Fruit fly (Drosophila melanogaster) whole organism, wandering third instar larva: ENCODE data around the gene Syx4.
A peak's percentile ranks its signal among the peaks of the same experiment; 100 is the strongest.

Source experiments
- Abd-B ChIP-seq: fragments of >200 bp; optimal IDR thresholded peaks from 2 replicates; lab custom pipeline; 2017; ENCODE audit warnings: missing biosample characterization, missing genetic modification characterization
- CG32264 ChIP-seq: fragments of 200-800 bp; sonication (Bioruptor generic); optimal IDR thresholded peaks from 2 replicates; lab custom pipeline; 2016; ENCODE audit warnings: missing biosample characterization, missing genetic modification characterization
- CG9705 ChIP-seq: fragments of 200-800 bp; sonication (Bioruptor generic); optimal IDR thresholded peaks from 2 replicates; lab custom pipeline; 2018; ENCODE audit warnings: missing biosample characterization, mild to moderate bottlenecking, missing genetic modification characterization
- CrebA ChIP-seq: fragments of 200-800 bp; sonication (Bioruptor generic); optimal IDR thresholded peaks from 2 replicates; lab custom pipeline; 2016; ENCODE audit warnings: missing biosample characterization, mild to moderate bottlenecking, missing genetic modification characterization, borderline replicate concordance
- Dfd ChIP-seq: fragments of >200 bp; optimal IDR thresholded peaks from 2 replicates; lab custom pipeline; 2017; ENCODE audit warnings: missing biosample characterization, missing genetic modification characterization
- GATAd ChIP-seq: sonication (Bioruptor generic); optimal IDR thresholded peaks from 2 replicates; lab custom pipeline; 2016; ENCODE audit warnings: missing biosample characterization, missing genetic modification characterization
- HLH106 ChIP-seq: fragments of 200-800 bp; optimal IDR thresholded peaks from 3 replicates; lab custom pipeline; 2019; ENCODE audit warnings: missing biosample characterization, mild to moderate bottlenecking, missing genetic modification characterization, moderate library complexity
- Hnf4 ChIP-seq: fragments of 200-800 bp; sonication (Bioruptor generic); optimal IDR thresholded peaks from 2 replicates; lab custom pipeline; 2016; ENCODE audit warnings: missing biosample characterization, mild to moderate bottlenecking, missing genetic modification characterization
- Hr78 ChIP-seq: fragments of >200 bp; optimal IDR thresholded peaks from 2 replicates; lab custom pipeline; 2017; ENCODE audit warnings: missing biosample characterization, missing genetic modification characterization
- Hr83 ChIP-seq: fragments of 200-300 bp; sonication (Bioruptor generic); optimal IDR thresholded peaks from 2 replicates; lab custom pipeline; 2016; ENCODE audit warnings: missing biosample characterization, mild to moderate bottlenecking, missing genetic modification characterization, moderate library complexity; ENCODE audit not compliant: poor library complexity, severe bottlenecking
- Jra ChIP-seq: sonication (Bioruptor generic); optimal IDR thresholded peaks from 2 replicates; lab custom pipeline; 2016; ENCODE audit warnings: missing biosample characterization, missing genetic modification characterization
- Mio ChIP-seq: sonication (Bioruptor generic); optimal IDR thresholded peaks from 2 replicates; lab custom pipeline; 2016; ENCODE audit warnings: missing biosample characterization, missing genetic modification characterization
- Myc ChIP-seq: fragments of >200 bp; optimal IDR thresholded peaks from 2 replicates; lab custom pipeline; 2017
- N ChIP-seq: fragments of >200 bp; optimal IDR thresholded peaks from 2 replicates; lab custom pipeline; 2018; ENCODE audit warnings: missing biosample characterization, missing external identifiers, missing genetic modification characterization
- OdsH ChIP-seq: fragments of 200-800 bp; sonication (Bioruptor generic); optimal IDR thresholded peaks from 2 replicates; lab custom pipeline; 2016; ENCODE audit warnings: missing biosample characterization, mild to moderate bottlenecking, missing genetic modification characterization
- Rel ChIP-seq, 2 experiments: fragments of 200-800 bp; sonication (Bioruptor generic) in 1 of 2; optimal IDR thresholded peaks; 2 replicates in 1 of 2; 3 replicates in 1 of 2; lab custom pipeline; 2016 to 2019; ENCODE audit warnings: mild to moderate bottlenecking in 2 of 2, missing biosample characterization in 2 of 2, missing genetic modification characterization in 2 of 2, moderate library complexity in 1 of 2
- Sp1 ChIP-seq: fragments of 200-800 bp; sonication (Bioruptor generic); optimal IDR thresholded peaks from 3 replicates; lab custom pipeline; 2019; ENCODE audit warnings: missing biosample characterization, mild to moderate bottlenecking, missing genetic modification characterization, moderate library complexity
- br ChIP-seq: fragments of 200-800 bp; sonication (Bioruptor generic); optimal IDR thresholded peaks from 2 replicates; lab custom pipeline; 2016; ENCODE audit warnings: missing biosample characterization, missing genetic modification characterization
- brk ChIP-seq: fragments of 200-800 bp; sonication (Bioruptor generic); optimal IDR thresholded peaks from 2 replicates; lab custom pipeline; 2016; ENCODE audit warnings: missing biosample characterization, mild to moderate bottlenecking, missing genetic modification characterization
- dmrt93B ChIP-seq: fragments of 200-800 bp; sonication (Bioruptor generic); optimal IDR thresholded peaks from 2 replicates; lab custom pipeline; 2018; ENCODE audit warnings: missing biosample characterization, mild to moderate bottlenecking, missing genetic modification characterization
- dsf ChIP-seq: sonication (Bioruptor generic); optimal IDR thresholded peaks from 2 replicates; lab custom pipeline; 2016; ENCODE audit warnings: missing biosample characterization, missing genetic modification characterization, borderline replicate concordance
- ey ChIP-seq: fragments of 200-800 bp; sonication (Bioruptor generic); optimal IDR thresholded peaks from 2 replicates; lab custom pipeline; 2016; ENCODE audit warnings: missing biosample characterization, missing genetic modification characterization
- foxo ChIP-seq, 2 experiments: fragments of 200-800 bp; sonication (Bioruptor generic); optimal IDR thresholded peaks; 2 replicates in 1 of 2; 3 replicates in 1 of 2; lab custom pipeline; 2016 to 2017; ENCODE audit warnings: missing biosample characterization in 2 of 2, missing genetic modification characterization in 2 of 2
- fru ChIP-seq: fragments of 200-800 bp; sonication (Bioruptor generic); optimal IDR thresholded peaks from 3 replicates; lab custom pipeline; 2016; ENCODE audit warnings: missing biosample characterization, mild to moderate bottlenecking, missing genetic modification characterization
- h ChIP-seq: fragments of 200-800 bp; sonication (Bioruptor generic); optimal IDR thresholded peaks from 3 replicates; lab custom pipeline; 2016; ENCODE audit warnings: missing biosample characterization, mild to moderate bottlenecking, missing genetic modification characterization
- jim ChIP-seq: fragments of 175-275, 200-325 bp; sonication (Bioruptor generic); optimal IDR thresholded peaks from 2 replicates; lab custom pipeline; 2016; ENCODE audit warnings: missing biosample characterization, mild to moderate bottlenecking, missing genetic modification characterization
- lola ChIP-seq: fragments of >200 bp; optimal IDR thresholded peaks from 2 replicates; lab custom pipeline; 2017; ENCODE audit warnings: missing biosample characterization, missing genetic modification characterization
- pan ChIP-seq: fragments of >200 bp; optimal IDR thresholded peaks from 2 replicates; lab custom pipeline; 2017
- psq ChIP-seq: fragments of 200-800 bp; sonication (Bioruptor generic); optimal IDR thresholded peaks from 3 replicates; lab custom pipeline; 2017; ENCODE audit warnings: missing biosample characterization, mild to moderate bottlenecking, missing genetic modification characterization, moderate library complexity
- rgr ChIP-seq: fragments of 200-800 bp; sonication (Bioruptor generic); optimal IDR thresholded peaks from 3 replicates; lab custom pipeline; 2016; ENCODE audit warnings: missing biosample characterization, mild to moderate bottlenecking, missing genetic modification characterization
- sage ChIP-seq: fragments of 200-800 bp; sonication (Bioruptor generic); optimal IDR thresholded peaks from 2 replicates; lab custom pipeline; 2016; ENCODE audit warnings: missing biosample characterization, mild to moderate bottlenecking, missing genetic modification characterization
- sv ChIP-seq: fragments of 200-800 bp; sonication (Bioruptor generic); optimal IDR thresholded peaks from 3 replicates; lab custom pipeline; 2016; ENCODE audit warnings: missing biosample characterization, missing genetic modification characterization
- tai ChIP-seq: sonication (Bioruptor generic); optimal IDR thresholded peaks from 2 replicates; lab custom pipeline; 2016; ENCODE audit warnings: missing biosample characterization, missing genetic modification characterization
- usp ChIP-seq: fragments of >200 bp; optimal IDR thresholded peaks from 2 replicates; lab custom pipeline; 2017; ENCODE audit warnings: missing biosample characterization, missing genetic modification characterization
- woc ChIP-seq: sonication (Bioruptor generic); optimal IDR thresholded peaks from 2 replicates; lab custom pipeline; 2016; ENCODE audit warnings: missing biosample characterization, mild to moderate bottlenecking, missing genetic modification characterization

Syx4 gene

dm6 chrX:2786553-2787118 lies 42.8 kb upstream of the Syx4 start (continued):
- no peak for TF ChIP-seq Abd-B
- TF ChIP-seq CG9705 (GFP tag; lab: Kevin White, UChicago) = peak; percentile 72
- no peak for TF ChIP-seq usp (GFP tag; lab: Kevin White, UChicago)
- peak; percentile 89 for TF ChIP-seq br (GFP tag; lab: Kevin White, UChicago)
- TF ChIP-seq foxo (GFP tag; optimal IDR thresholded peaks at IDR 0.05; lab: Kevin White, UChicago) = peak; percentile 80 to 95
- TF ChIP-seq Hnf4 (GFP tag; lab: Kevin White, UChicago) = peak; percentile 91
- TF ChIP-seq psq (GFP tag; lab: Kevin White, UChicago) = peak; percentile 72
- TF ChIP-seq Rel (GFP tag; optimal IDR thresholded peaks at IDR 0.05; lab: Kevin White, UChicago) = peak; percentile 67
- TF ChIP-seq Rel (tag; optimal IDR thresholded peaks at IDR 0.05; lab: Kevin White, UChicago) = peak; percentile 19

dm6 chrX:2765440-2765839 lies 21.6 kb upstream of the Syx4 start:
- no peak for TF ChIP-seq Hr78 (GFP tag; lab: Kevin White, UChicago)
- no peak for TF ChIP-seq GATAd (GFP tag; lab: Kevin White, UChicago)
- TF ChIP-seq sv (GFP tag; lab: Kevin White, UChicago) = no peak
- TF ChIP-seq Myc = no peak
- no peak for TF ChIP-seq h (GFP tag; lab: Kevin White, UChicago)
- no peak for TF ChIP-seq tai

dm6 chrX:2761198-2761597 lies 17.3 kb upstream of the Syx4 start:
- TF ChIP-seq dsf (GFP tag; lab: Kevin White, UChicago) (no peak), psq (GFP tag; lab: Kevin White, UChicago) (no peak), Rel (GFP tag; optimal IDR thresholded peaks at IDR 0.05; lab: Kevin White, UChicago) (no peak), Rel (tag; optimal IDR thresholded peaks at IDR 0.05; lab: Kevin White, UChicago) (no peak), OdsH (no peak), Sp1 (GFP tag; lab: Kevin White, UChicago) (no peak)

dm6 chrX:2757400-2757799 lies 13.5 kb upstream of the Syx4 start:
- no peak for TF ChIP-seq Rel (GFP tag; optimal IDR thresholded peaks at IDR 0.05; lab: Kevin White, UChicago)
- TF ChIP-seq Rel (tag; optimal IDR thresholded peaks at IDR 0.05; lab: Kevin White, UChicago) = no peak
- no peak for TF ChIP-seq psq (GFP tag; lab: Kevin White, UChicago)
- no peak for TF ChIP-seq CrebA (GFP tag; lab: Kevin White, UChicago)
- TF ChIP-seq pan (lab: Kevin White, UChicago) = no peak
- TF ChIP-seq Myc = no peak
- no peak for TF ChIP-seq Hnf4 (GFP tag; lab: Kevin White, UChicago)
- no peak for TF ChIP-seq ey (GFP tag; lab: Kevin White, UChicago)
- TF ChIP-seq Hr83 (GFP tag; lab: Kevin White, UChicago) = no peak
- TF ChIP-seq GATAd (GFP tag; lab: Kevin White, UChicago) = no peak
- no peak for TF ChIP-seq rgr (GFP tag; lab: Kevin White, UChicago)
- TF ChIP-seq CG32264 = no peak
- TF ChIP-seq Sp1 (GFP tag; lab: Kevin White, UChicago) = no peak
- TF ChIP-seq Dfd (GFP tag; lab: Kevin White, UChicago) = no peak
- no peak for TF ChIP-seq N (GFP tag; lab: Kevin White, UChicago)
- no peak for TF ChIP-seq jim (GFP tag; lab: Kevin White, UChicago)
- TF ChIP-seq Jra (GFP tag; lab: Kevin White, UChicago) = no peak
- TF ChIP-seq woc = no peak

- TF ChIP-seq rgr (GFP tag; lab: Kevin White, UChicago) = no peak
- no peak for TF ChIP-seq usp (GFP tag; lab: Kevin White, UChicago)
- TF ChIP-seq brk (GFP tag; lab: Kevin White, UChicago) = no peak
- TF ChIP-seq Mio (GFP tag; lab: Kevin White, UChicago) = no peak
- no peak for TF ChIP-seq sv (GFP tag; lab: Kevin White, UChicago)
- TF ChIP-seq sage = no peak
- TF ChIP-seq HLH106 (tag; lab: Kevin White, UChicago) = no peak
- no peak for TF ChIP-seq foxo (GFP tag; optimal IDR thresholded peaks at IDR 0.05; lab: Kevin White, UChicago)
- TF ChIP-seq pan (lab: Kevin White, UChicago) = no peak
- TF ChIP-seq dmrt93B (GFP tag; lab: Kevin White, UChicago) = no peak
- no peak for TF ChIP-seq Hnf4 (GFP tag; lab: Kevin White, UChicago)
- TF ChIP-seq fru (GFP tag; lab: Kevin White, UChicago) = no peak
- no peak for TF ChIP-seq GATAd (GFP tag; lab: Kevin White, UChicago)
- TF ChIP-seq Abd-B = no peak
- no peak for TF ChIP-seq lola (GFP tag; lab: Kevin White, UChicago)
- TF ChIP-seq Jra (GFP tag; lab: Kevin White, UChicago) = no peak
- TF ChIP-seq CG32264 = no peak
- TF ChIP-seq tai = no peak
- no peak for TF ChIP-seq CrebA (GFP tag; lab: Kevin White, UChicago)
- no peak for TF ChIP-seq dsf (GFP tag; lab: Kevin White, UChicago)
Observed at dm6 chrX:2749693-2750092, 5.8 kb upstream of the Syx4 start.
